Fruit fly (Drosophila melanogaster) whole organism, embryonic: ENCODE data around the gene CG6465.
A peak's percentile ranks its signal among the peaks of the same experiment; 100 is the strongest.

ENCODE experiments used
- ATbp ChIP-seq: fragments of 200-800 bp; sonication (Bioruptor generic); optimal IDR thresholded peaks from 2 replicates; lab custom pipeline; 2017; ENCODE audit warnings: missing biosample characterization, mild to moderate bottlenecking, missing genetic modification characterization, missing genetic modification reagents
- Asciz ChIP-seq: fragments of 200-800 bp; sonication (Bioruptor generic); optimal IDR thresholded peaks from 2 replicates; lab custom pipeline; 2017; ENCODE audit warnings: missing biosample characterization, mild to moderate bottlenecking, missing genetic modification characterization, missing genetic modification reagents
- CG10147 ChIP-seq: fragments of 200-800 bp; sonication (Bioruptor generic); optimal IDR thresholded peaks from 2 replicates; lab custom pipeline; 2019; ENCODE audit warnings: missing biosample characterization, mild to moderate bottlenecking, missing genetic modification characterization, moderate library complexity
- CG1024 ChIP-seq: fragments of 200-800 bp; sonication (Bioruptor generic); IDR thresholded peaks from 2 replicates; pipeline ENCODE4 v1.3.6; 2022; ENCODE audit warnings: missing biosample characterization, missing genetic modification characterization
- CG10959 ChIP-seq: fragments of 200-800 bp; sonication (Bioruptor generic); IDR thresholded peaks from 2 replicates; pipeline ENCODE4 v1.3.6; 2022; ENCODE audit warnings: missing biosample characterization, missing genetic modification characterization
- CG10979 ChIP-seq: fragments of 200-800 bp; sonication (Bioruptor generic); optimal IDR thresholded peaks from 2 replicates; lab custom pipeline; 2018; ENCODE audit warnings: missing biosample characterization, mild to moderate bottlenecking, missing genetic modification characterization, moderate library complexity
- CG11695 ChIP-seq: fragments of 200-800 bp; sonication (Bioruptor generic); IDR thresholded peaks from 3 replicates; pipeline ENCODE4 v1.3.6; 2022; ENCODE audit warnings: missing biosample characterization, missing genetic modification characterization
- CG12744 ChIP-seq: fragments of 200-800 bp; sonication (Bioruptor generic); optimal IDR thresholded peaks from 2 replicates; lab custom pipeline; 2016; ENCODE audit warnings: missing biosample characterization, missing genetic modification characterization
- CG14710 ChIP-seq: fragments of 200-800 bp; sonication (Bioruptor generic); optimal IDR thresholded peaks from 3 replicates; lab custom pipeline; 2019; ENCODE audit warnings: missing biosample characterization, mild to moderate bottlenecking, missing genetic modification characterization, moderate library complexity
- CG16815 ChIP-seq: fragments of 200-800 bp; sonication (Bioruptor generic); optimal IDR thresholded peaks from 3 replicates; lab custom pipeline; 2017; ENCODE audit warnings: missing biosample characterization, mild to moderate bottlenecking, missing genetic modification characterization
- CG17328 ChIP-seq: fragments of 200-800 bp; sonication (Bioruptor generic); IDR thresholded peaks from 2 replicates; pipeline ENCODE4 v1.3.6; 2022; ENCODE audit warnings: missing biosample characterization, missing genetic modification characterization
- CG1792 ChIP-seq: fragments of 200-800 bp; sonication (Bioruptor generic); optimal IDR thresholded peaks from 2 replicates; lab custom pipeline; 2016; ENCODE audit warnings: missing biosample characterization, missing genetic modification characterization
- CG1832 ChIP-seq: fragments of 200-800 bp; sonication (Bioruptor generic); optimal IDR thresholded peaks from 2 replicates; lab custom pipeline; 2017; ENCODE audit warnings: missing biosample characterization, mild to moderate bottlenecking, missing genetic modification characterization, inconsistent platforms
- CG2199 ChIP-seq: fragments of 200-800 bp; sonication (Bioruptor generic); IDR thresholded peaks from 3 replicates; pipeline ENCODE4 v1.3.6; 2022; ENCODE audit warnings: missing biosample characterization, missing genetic modification characterization
- CG31224 ChIP-seq: fragments of 200-800 bp; sonication (Bioruptor generic); IDR thresholded peaks from 2 replicates; pipeline ENCODE4 v1.3.6; 2022; ENCODE audit warnings: missing biosample characterization, missing genetic modification characterization
- CG4820 ChIP-seq: fragments of 200-800 bp; sonication (Bioruptor generic); optimal IDR thresholded peaks from 3 replicates; lab custom pipeline; 2016; ENCODE audit warnings: missing biosample characterization, missing genetic modification characterization
- CG6689 ChIP-seq: fragments of 200-800 bp; sonication (Bioruptor generic); IDR thresholded peaks from 2 replicates; pipeline ENCODE4 v1.3.6; 2022; ENCODE audit warnings: missing biosample characterization, missing genetic modification characterization
- CG9727 ChIP-seq: fragments of 200-800 bp; sonication (Bioruptor generic); optimal IDR thresholded peaks from 3 replicates; lab custom pipeline; 2017; ENCODE audit warnings: missing biosample characterization, mild to moderate bottlenecking, missing genetic modification characterization
- CrebB ChIP-seq: fragments of 200-800 bp; sonication (Bioruptor generic); optimal IDR thresholded peaks from 3 replicates; lab custom pipeline; 2018; ENCODE audit warnings: missing biosample characterization, mild to moderate bottlenecking, missing genetic modification characterization
- Dip3 ChIP-seq: fragments of 200-800 bp; sonication (Bioruptor generic); optimal IDR thresholded peaks from 3 replicates; lab custom pipeline; 2016; ENCODE audit warnings: missing biosample characterization, missing genetic modification characterization
- Dll ChIP-seq: fragments of 200-800 bp; sonication (Bioruptor generic); IDR thresholded peaks from 4 replicates; pipeline ENCODE4 v1.3.6; 2022; ENCODE audit warnings: missing biosample characterization, missing genetic modification characterization; ENCODE audit not compliant: partially characterized antibody
- Drgx ChIP-seq: fragments of 200-800 bp; sonication (Bioruptor generic); IDR thresholded peaks from 2 replicates; pipeline ENCODE4 v1.3.6; 2022; ENCODE audit warnings: missing biosample characterization, missing genetic modification characterization
- E2f1 ChIP-seq: fragments of 200-800 bp; sonication (Bioruptor generic); IDR thresholded peaks from 2 replicates; pipeline ENCODE4 v1.3.6; 2022; ENCODE audit warnings: missing biosample characterization, missing genetic modification characterization
- Elba2 ChIP-seq: fragments of 200-800 bp; sonication (Bioruptor generic); optimal IDR thresholded peaks from 3 replicates; lab custom pipeline; 2016; ENCODE audit warnings: missing biosample characterization, missing genetic modification characterization
- Ets65A ChIP-seq: fragments of 200-800 bp; sonication (Bioruptor generic); peaks from one replicate; lab custom pipeline; 2016; ENCODE audit warnings: missing biosample characterization, missing genetic modification characterization
- GATAe ChIP-seq: fragments of 200-800 bp; sonication (Bioruptor generic); conservative IDR thresholded peaks from 2 replicates; pipeline ENCODE4 v1.3.6; 2022; ENCODE audit warnings: missing biosample characterization, missing genetic modification characterization
- Mrtf ChIP-seq: fragments of 200-800 bp; sonication (Bioruptor generic); IDR thresholded peaks from 3 replicates; pipeline ENCODE4 v1.3.6; 2022; ENCODE audit warnings: missing biosample characterization, missing genetic modification characterization
- Oli ChIP-seq: fragments of 200-800 bp; sonication (Bioruptor generic); optimal IDR thresholded peaks from 2 replicates; lab custom pipeline; 2018; ENCODE audit warnings: missing biosample characterization, mild to moderate bottlenecking, missing genetic modification characterization, moderate library complexity
- Optix ChIP-seq: fragments of 200-800 bp; sonication (Bioruptor generic); IDR thresholded peaks from 3 replicates; pipeline ENCODE4 v1.3.6; 2022; ENCODE audit warnings: missing biosample characterization, missing genetic modification characterization
- Poxn ChIP-seq: fragments of 200-800 bp; sonication (Bioruptor generic); IDR thresholded peaks from 2 replicates; pipeline ENCODE4 v1.3.6; 2022; ENCODE audit warnings: missing biosample characterization, missing genetic modification characterization
- Six4 ChIP-seq: fragments of 200-800 bp; sonication (Bioruptor generic); optimal IDR thresholded peaks from 2 replicates; lab custom pipeline; 2016; ENCODE audit warnings: missing biosample characterization, missing genetic modification characterization
- Ssrp ChIP-seq: fragments of 200-800 bp; sonication (Bioruptor generic); optimal IDR thresholded peaks from 2 replicates; lab custom pipeline; 2018; ENCODE audit warnings: missing biosample characterization, mild to moderate bottlenecking, missing genetic modification characterization, moderate library complexity
- Trl ChIP-seq, 3 experiments: fragments of >200 bp in 2 of 3; fragments of 200-800 bp in 1 of 3; sonication (Bioruptor generic) in 1 of 3; optimal IDR thresholded peaks; 2 replicates in 1 of 3; 3 replicates in 2 of 3; lab custom pipeline; 2016 to 2017; ENCODE audit warnings: missing biosample characterization in 1 of 3, missing genetic modification characterization in 1 of 3
- Xbp1 ChIP-seq: fragments of 200-800 bp; sonication (Bioruptor generic); optimal IDR thresholded peaks from 3 replicates; lab custom pipeline; 2016; ENCODE audit warnings: missing biosample characterization, mild to moderate bottlenecking, missing genetic modification characterization
- bcd ChIP-seq: fragments of 200-800 bp; sonication (Bioruptor generic); optimal IDR thresholded peaks from 2 replicates; lab custom pipeline; 2017; ENCODE audit warnings: missing biosample characterization, mild to moderate bottlenecking, missing genetic modification characterization
- ci ChIP-seq: fragments of 200-800 bp; sonication (Bioruptor generic); IDR thresholded peaks from 3 replicates; pipeline ENCODE4 v1.3.6; 2022; ENCODE audit warnings: missing biosample characterization, missing genetic modification characterization
- crp ChIP-seq, 2 experiments: fragments of 200-800 bp; sonication (Bioruptor generic); optimal IDR thresholded peaks; 2 replicates in 1 of 2; 3 replicates in 1 of 2; lab custom pipeline; 2017; ENCODE audit warnings: missing biosample characterization in 2 of 2, missing genetic modification characterization in 2 of 2, mild to moderate bottlenecking in 1 of 2, moderate library complexity in 1 of 2
- dan ChIP-seq: fragments of 200-800 bp; sonication (Bioruptor generic); IDR thresholded peaks from 2 replicates; pipeline ENCODE4 v1.3.6; 2022; ENCODE audit warnings: missing biosample characterization, missing genetic modification characterization
- dimm ChIP-seq: fragments of 200-800 bp; sonication (Bioruptor generic); IDR thresholded peaks from 2 replicates; pipeline ENCODE4 v1.3.6; 2022; ENCODE audit warnings: missing biosample characterization, missing genetic modification characterization
- en ChIP-seq: fragments of 200-800 bp; sonication (Bioruptor generic); optimal IDR thresholded peaks from 2 replicates; lab custom pipeline; 2016; ENCODE audit warnings: missing biosample characterization, missing genetic modification characterization
- gcm ChIP-seq: fragments of 200-800 bp; sonication (Bioruptor generic); optimal IDR thresholded peaks from 2 replicates; lab custom pipeline; 2019; ENCODE audit warnings: missing biosample characterization, mild to moderate bottlenecking, missing genetic modification characterization, moderate library complexity
- jumu ChIP-seq: fragments of 200-800 bp; sonication (Bioruptor generic); optimal IDR thresholded peaks from 3 replicates; lab custom pipeline; 2016; ENCODE audit warnings: missing biosample characterization, missing genetic modification characterization
- phol ChIP-seq: fragments of 200-800 bp; sonication (Bioruptor generic); optimal IDR thresholded peaks from 3 replicates; lab custom pipeline; 2018; ENCODE audit warnings: missing biosample characterization, mild to moderate bottlenecking, missing genetic modification characterization, moderate library complexity
- pum ChIP-seq: fragments of 200-800 bp; sonication (Bioruptor generic); optimal IDR thresholded peaks from 2 replicates; lab custom pipeline; 2016; ENCODE audit warnings: missing biosample characterization, missing genetic modification characterization
- row ChIP-seq: fragments of 200-800 bp; sonication (Bioruptor generic); IDR thresholded peaks from 3 replicates; pipeline ENCODE4 v1.3.6; 2022; ENCODE audit warnings: missing biosample characterization, missing genetic modification characterization
- sens ChIP-seq: fragments of 200-800 bp; sonication (Bioruptor generic); peaks from one replicate; lab custom pipeline; 2016; ENCODE audit warnings: missing biosample characterization, missing genetic modification characterization
- tin ChIP-seq: fragments of 200-800 bp; sonication (Bioruptor generic); optimal IDR thresholded peaks from 3 replicates; lab custom pipeline; 2016; ENCODE audit warnings: missing biosample characterization, missing genetic modification characterization
- vvl ChIP-seq: fragments of 200-800 bp; sonication (Bioruptor generic); IDR thresholded peaks from 2 replicates; pipeline ENCODE4 v1.3.6; 2022; ENCODE audit warnings: missing biosample characterization, missing genetic modification characterization
- wor ChIP-seq: fragments of 200-800 bp; sonication (Bioruptor generic); IDR thresholded peaks from 2 replicates; pipeline ENCODE4 v1.3.6; 2022; ENCODE audit warnings: missing biosample characterization, missing genetic modification characterization
- zen ChIP-seq: fragments of 200-800 bp; sonication (Bioruptor generic); optimal IDR thresholded peaks from 3 replicates; lab custom pipeline; 2018; ENCODE audit warnings: missing biosample characterization, mild to moderate bottlenecking, missing genetic modification characterization, moderate library complexity
- zfh1 ChIP-seq: fragments of 200-800 bp; sonication (Bioruptor generic); IDR thresholded peaks from 3 replicates; pipeline ENCODE4 v1.3.6; 2022; ENCODE audit warnings: missing biosample characterization, missing genetic modification characterization

CG6465 gene

DNA sequence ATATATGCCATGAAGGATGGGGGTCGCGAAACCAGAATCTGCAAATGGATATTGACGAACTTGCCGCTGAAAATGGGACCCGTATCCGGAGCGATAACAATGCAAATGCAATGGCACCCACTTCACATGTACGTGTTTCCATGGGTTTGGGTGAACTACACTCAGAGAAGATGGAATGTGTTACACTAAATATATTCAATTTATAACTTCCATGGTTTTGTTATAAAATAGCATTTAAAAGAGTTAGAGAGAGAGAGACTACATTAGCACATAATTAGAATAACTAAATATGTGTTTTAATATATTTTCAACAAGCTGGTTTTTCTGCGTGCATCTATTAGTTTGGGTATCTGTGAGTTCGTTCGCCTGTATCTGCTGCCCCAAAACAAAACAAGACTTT lies 48.8 kb downstream of the CG6465 start (continued):
- TF ChIP-seq CG16815 (GFP tag; lab: Kevin White, UChicago) (peak; percentile 28), dimm (0 out of 2 replicates have a peak, but pooled peaks have one; percentile 20), Drgx (GFP tag; lab: Robert Waterston, UW) (0 out of 2 replicates have a peak, but pooled peaks have one; percentile 39), Mrtf (GFP tag; lab: Robert Waterston, UW) (no peak), GATAe (no peak), CG10959 (peak; percentile 59; the same call in 1 of the 2 replicates), CG14710 (peak; percentile 45), en (no peak), pum (GFP tag; lab: Kevin White, UChicago) (peak; percentile 23), Ssrp (peak; percentile 40), ATbp (GFP tag; lab: Kevin White, UChicago) (peak; percentile 6), Ets65A (peak; percentile 64), Oli (tag; lab: Kevin White, UChicago) (peak; percentile 37), sens (peak; percentile 95), Dip3 (GFP tag; lab: Kevin White, UChicago) (no peak), CG2199 (GFP tag; lab: Robert Waterston, UW) (no peak), Asciz (GFP tag; lab: Kevin White, UChicago) (peak; percentile 17), row (GFP tag; lab: Robert Waterston, UW) (peak; percentile 72), CG17328 (peak; percentile 82), CG4820 (GFP tag; lab: Kevin White, UChicago) (peak; percentile 57), CG1024 (peak; percentile 57; the same call in 1 of the 2 replicates), CG6689 (GFP tag; lab: Robert Waterston, UW) (peak; percentile 67), Optix (GFP tag; lab: Robert Waterston, UW) (no peak), CrebB (tag; lab: Kevin White, UChicago) (no peak), zfh1 (peak; percentile 79), Poxn (GFP tag; lab: Robert Waterston, UW) (no peak), CG31224 (GFP tag; lab: Robert Waterston, UW) (no peak), CG9727 (GFP tag; lab: Kevin White, UChicago) (peak; percentile 67), CG11695 (GFP tag; lab: Robert Waterston, UW) (peak; percentile 26; the same call in 1 of the 3 replicates), gcm (GFP tag; lab: Kevin White, UChicago) (peak; percentile 50), zen (peak; percentile 65), CG1792 (GFP tag; lab: Kevin White, UChicago) (no peak), Dll (no peak), Trl (optimal IDR thresholded peaks at IDR 0.05; lab: Kevin White, UChicago) (no peak), Trl (GFP tag; optimal IDR thresholded peaks at IDR 0.05; lab: Kevin White, UChicago) (peak; percentile 30), dan (GFP tag; lab: Robert Waterston, UW) (no peak; the same call in 1 of the 2 replicates), Elba2 (GFP tag; lab: Kevin White, UChicago) (peak; percentile 26), vvl (GFP tag; lab: Robert Waterston, UW) (peak; percentile 69), wor (GFP tag; lab: Robert Waterston, UW) (peak; percentile 22; the same call in 1 of the 2 replicates), bcd (GFP tag; lab: Kevin White, UChicago) (peak; percentile 6), tin (GFP tag; lab: Kevin White, UChicago) (peak; percentile 53), phol (peak; percentile 67), CG12744 (no peak), crp (GFP tag; optimal IDR thresholded peaks at IDR 0.05; lab: Kevin White, UChicago) (no peak), E2f1 (peak; percentile 56; the same call in 1 of the 2 replicates), CG1832 (GFP tag; lab: Kevin White, UChicago) (no peak), Xbp1 (GFP tag; lab: Kevin White, UChicago) (peak; percentile 32), CG10147 (GFP tag; lab: Kevin White, UChicago) (no peak), Six4 (GFP tag; lab: Kevin White, UChicago) (peak; percentile 16), ci (peak; percentile 74), CG10979 (tag; lab: Kevin White, UChicago) (peak; percentile 79), jumu (GFP tag; lab: Kevin White, UChicago) (no peak)
